Fruit fly (Drosophila melanogaster) whole organism, wandering third instar larva: ENCODE results near the gene Tmem43.

Experiments used
- HLH106 ChIP-seq: fragments of 200-800 bp; optimal IDR thresholded peaks from 3 replicates; lab custom pipeline; 2019; ENCODE audit warnings: missing biosample characterization, mild to moderate bottlenecking, missing genetic modification characterization, moderate library complexity
- Hr78 ChIP-seq: fragments of >200 bp; optimal IDR thresholded peaks from 2 replicates; lab custom pipeline; 2017; ENCODE audit warnings: missing biosample characterization, missing genetic modification characterization
- OdsH ChIP-seq: fragments of 200-800 bp; sonication (Bioruptor generic); optimal IDR thresholded peaks from 2 replicates; lab custom pipeline; 2016; ENCODE audit warnings: missing biosample characterization, mild to moderate bottlenecking, missing genetic modification characterization
- Vsx2 ChIP-seq: fragments of 200-300, 225-300 bp; sonication (Bioruptor generic); optimal IDR thresholded peaks from 2 replicates; lab custom pipeline; 2018; ENCODE audit warnings: missing biosample characterization, missing genetic modification characterization; ENCODE audit not compliant: partially characterized antibody
- brk ChIP-seq: fragments of 200-800 bp; sonication (Bioruptor generic); optimal IDR thresholded peaks from 2 replicates; lab custom pipeline; 2016; ENCODE audit warnings: missing biosample characterization, mild to moderate bottlenecking, missing genetic modification characterization
- dl ChIP-seq, 2 experiments: fragments of 175-275, 200-275 bp in 1 of 2; fragments of 200-275 bp in 1 of 2; sonication (Bioruptor generic); optimal IDR thresholded peaks; lab custom pipeline; 2018; ENCODE audit warnings: mild to moderate bottlenecking in 2 of 2, missing biosample characterization in 2 of 2, missing genetic modification characterization in 2 of 2, moderate library complexity in 2 of 2; ENCODE audit not compliant: partially characterized antibody in 2 of 2, insufficient read depth in 1 of 2
- jim ChIP-seq: fragments of 175-275, 200-325 bp; sonication (Bioruptor generic); optimal IDR thresholded peaks from 2 replicates; lab custom pipeline; 2016; ENCODE audit warnings: missing biosample characterization, mild to moderate bottlenecking, missing genetic modification characterization
- lola ChIP-seq: fragments of >200 bp; optimal IDR thresholded peaks from 2 replicates; lab custom pipeline; 2017; ENCODE audit warnings: missing biosample characterization, missing genetic modification characterization

DNA sequence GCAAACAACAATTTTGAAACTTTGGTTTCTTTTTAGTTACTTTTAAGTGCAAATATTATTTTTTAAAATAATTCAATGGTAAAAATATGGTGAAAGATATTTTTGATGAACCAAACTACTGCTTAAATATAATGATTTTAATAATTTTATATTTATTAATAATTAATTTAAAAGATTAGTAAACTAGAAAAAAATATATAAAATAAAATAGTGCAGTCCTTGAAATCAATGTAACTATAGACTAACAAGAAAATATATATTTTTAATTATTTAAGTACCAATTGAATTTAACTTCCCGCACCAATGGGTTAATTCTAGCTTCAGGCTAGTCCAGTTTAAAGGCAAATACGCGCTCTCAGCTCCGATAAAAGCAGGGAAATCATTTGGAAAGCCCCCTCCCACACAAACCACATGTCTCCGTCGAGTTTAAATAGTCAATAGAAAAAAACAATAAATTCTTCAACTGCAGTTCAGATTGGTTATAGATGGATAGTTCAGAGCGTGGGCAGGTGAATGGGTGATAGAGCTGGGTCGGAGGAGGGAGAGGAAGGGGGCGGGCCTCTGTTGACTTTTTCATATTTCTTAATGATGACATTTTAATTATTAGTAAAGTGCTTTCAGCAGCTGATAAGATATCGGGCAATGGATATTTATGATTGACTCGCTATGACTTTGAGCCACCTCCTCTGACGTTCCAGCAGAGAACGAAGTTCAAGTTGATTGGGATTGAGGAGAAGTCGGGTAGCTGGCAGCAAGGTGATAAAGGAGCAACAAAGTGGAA lies 47.2 kb upstream of the Tmem43 start:
- TF ChIP-seq Hr78 (GFP tag; lab: Kevin White, UChicago) (no peak), OdsH (GFP tag; lab: Kevin White, UChicago) (no peak), Vsx2 (no peak), jim (no peak), HLH106 (tag; lab: Kevin White, UChicago) (no peak), brk (GFP tag; lab: Kevin White, UChicago) (no peak), lola (GFP tag; lab: Kevin White, UChicago) (no peak), dl (GFP tag; optimal IDR thresholded peaks at IDR 0.05; lab: Kevin White, UChicago; ENCODE audit: insufficient read depth in 1 of 2, partially characterized antibody in 2 of 2) (no peak)
